Worm (Caenorhabditis elegans): ENCODE results near the gene sel-2.

sel-2 gene

DNA sequence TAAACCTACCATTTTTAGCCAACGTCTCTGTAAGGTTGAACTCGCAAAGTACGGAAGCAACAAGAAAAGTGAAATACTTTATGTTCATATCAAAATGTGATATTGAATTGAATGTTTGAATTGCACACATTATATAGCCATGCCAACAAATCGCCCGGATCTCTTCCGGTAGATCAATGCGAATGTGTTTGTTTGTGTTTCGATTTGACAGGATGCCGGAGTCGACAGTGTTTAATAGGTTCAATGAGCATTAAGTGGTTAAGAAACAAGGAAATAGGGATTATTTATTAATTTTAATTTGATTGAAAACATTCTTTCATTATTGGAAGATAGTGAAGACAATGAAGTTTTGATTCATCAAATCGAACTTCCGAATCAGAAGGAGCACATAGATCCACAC, 34.1 kb upstream of the sel-2 start, which contains the start of gene pqn-29:
Gene pqn-29, minus strand, starts transcription at position 101 of the 400 bp plus-strand sequence.
- TF ChIP-seq nhr-12 (tag; optimal IDR thresholded peaks at IDR 0.05): no peak
- no peak for TF ChIP-seq egl-27 (tag; optimal IDR thresholded peaks at IDR 0.05)
- TF ChIP-seq ama-1 (optimal IDR thresholded peaks at IDR 0.05): no peak
- no peak for TF ChIP-seq mdl-1 (tag; optimal IDR thresholded peaks at IDR 0.05)
- TF ChIP-seq sma-3 (GFP tag; optimal IDR thresholded peaks at IDR 0.05): no peak
- TF ChIP-seq ztf-11 (tag; optimal IDR thresholded peaks at IDR 0.05): no peak
- no peak for TF ChIP-seq ceh-16 (tag; optimal IDR thresholded peaks at IDR 0.05)
- no peak for TF ChIP-seq alr-1 (tag; optimal IDR thresholded peaks at IDR 0.05)
- no peak for TF ChIP-seq peb-1 (tag; optimal IDR thresholded peaks at IDR 0.05)
- TF ChIP-seq unc-55 (GFP tag; optimal IDR thresholded peaks at IDR 0.05): no peak

DNA sequence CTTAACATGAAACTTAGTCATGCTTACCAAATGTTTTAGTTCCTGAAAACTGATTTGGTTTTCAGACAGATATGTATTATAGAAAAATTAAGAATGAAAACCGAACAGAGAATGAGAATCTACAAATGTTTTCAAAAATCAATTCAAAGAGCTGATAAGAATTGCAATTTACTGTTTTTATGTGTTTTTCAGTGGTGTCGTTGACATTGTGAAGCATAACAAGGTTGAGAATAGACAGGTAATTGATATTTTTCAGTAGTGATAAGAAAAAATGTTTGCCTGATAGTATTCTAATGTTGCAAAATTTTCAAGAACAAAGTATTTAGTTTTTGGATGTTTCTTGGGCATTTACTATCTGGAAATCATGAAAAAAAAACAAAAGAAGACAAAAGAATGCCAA, 31.1 kb upstream of the sel-2 start, which contains the start of gene pfas-1:
Gene pfas-1, minus strand, starts transcription at position 49 of the 400 bp plus-strand sequence.
- TF ChIP-seq crh-2 (tag; optimal IDR thresholded peaks at IDR 0.05) (no peak), fos-1 (tag; optimal IDR thresholded peaks at IDR 0.05) (peak; percentile 77)

DNA sequence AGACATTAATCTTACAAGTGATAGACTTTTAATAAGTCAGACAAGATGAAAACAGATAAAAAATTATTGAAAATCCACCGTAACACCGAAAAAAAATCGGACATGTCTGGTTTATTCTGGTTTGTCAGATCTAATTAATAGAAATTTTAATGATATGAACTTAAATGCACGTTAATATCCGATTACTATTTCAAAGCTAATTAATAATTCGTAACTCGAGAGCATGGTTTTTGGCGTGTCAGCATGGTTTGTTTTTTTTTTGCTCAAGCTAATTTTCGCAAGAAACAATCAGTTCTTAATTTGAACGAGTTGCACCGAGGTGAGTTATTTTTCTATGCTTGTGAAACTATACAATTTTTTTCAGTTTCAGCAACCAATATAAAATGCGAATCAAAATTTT, 22.8 kb upstream of the sel-2 start, which contains the start of gene clec-153:
Gene clec-153, plus strand, starts transcription at position 301 of the 400 bp plus-strand sequence.
- TF ChIP-seq peb-1 (tag; optimal IDR thresholded peaks at IDR 0.05) (no peak), ztf-11 (tag; optimal IDR thresholded peaks at IDR 0.05) (no peak), nhr-77 (tag; optimal IDR thresholded peaks at IDR 0.05) (no peak), ztf-4 (tag; optimal IDR thresholded peaks at IDR 0.05) (no peak), unc-55 (GFP tag; optimal IDR thresholded peaks at IDR 0.05) (no peak), ama-1 (optimal IDR thresholded peaks at IDR 0.05) (no peak), lin-39 (tag; optimal IDR thresholded peaks at IDR 0.05) (no peak), lsy-2 (tag; optimal IDR thresholded peaks at IDR 0.05) (no peak), nhr-23 (tag; optimal IDR thresholded peaks at IDR 0.05) (no peak), lin-13 (GFP tag; optimal IDR thresholded peaks at IDR 0.05) (no peak), elt-3 (tag; optimal IDR thresholded peaks at IDR 0.05) (no peak), fos-1 (tag; optimal IDR thresholded peaks at IDR 0.05) (no peak), nhr-129 (tag; optimal IDR thresholded peaks at IDR 0.05) (no peak), gmeb-1 (tag; optimal IDR thresholded peaks at IDR 0.05) (no peak)

DNA sequence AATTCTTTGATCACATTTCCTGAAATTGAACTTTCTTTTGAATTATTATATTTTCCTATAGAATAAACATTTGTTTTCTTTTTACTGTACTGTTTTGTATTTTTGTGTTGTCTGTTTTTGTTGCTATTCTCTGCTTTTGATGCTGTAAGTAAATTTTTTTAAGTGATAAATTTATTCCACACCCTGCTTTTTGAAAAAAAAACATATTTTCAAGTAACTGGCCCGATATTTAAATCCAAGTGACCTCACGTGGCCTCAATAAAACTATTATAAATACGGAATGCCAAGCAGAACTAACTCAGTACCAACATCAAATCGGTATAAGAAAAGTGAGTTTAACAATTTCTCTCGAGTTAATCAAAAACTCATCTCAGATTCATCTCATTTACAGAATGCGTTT, 16.0 kb upstream of the sel-2 start, which contains the start of gene clec-151:
Gene clec-151, plus strand, starts transcription at position 301 of the 400 bp plus-strand sequence.
- no peak for TF ChIP-seq elt-3 (tag; optimal IDR thresholded peaks at IDR 0.05)
- no peak for TF ChIP-seq elt-1 (tag; optimal IDR thresholded peaks at IDR 0.05)
- TF ChIP-seq nhr-21 (tag; optimal IDR thresholded peaks at IDR 0.05): no peak
- TF ChIP-seq lin-13 (GFP tag; optimal IDR thresholded peaks at IDR 0.05): no peak
- no peak for TF ChIP-seq C34F6.9 (tag; optimal IDR thresholded peaks at IDR 0.05)
- TF ChIP-seq nhr-23 (tag; optimal IDR thresholded peaks at IDR 0.05): no peak
- no peak for TF ChIP-seq mab-5 (tag; optimal IDR thresholded peaks at IDR 0.05)
- TF ChIP-seq nhr-25 (tag; optimal IDR thresholded peaks at IDR 0.05): no peak
- no peak for TF ChIP-seq crh-2 (tag; optimal IDR thresholded peaks at IDR 0.05)

DNA sequence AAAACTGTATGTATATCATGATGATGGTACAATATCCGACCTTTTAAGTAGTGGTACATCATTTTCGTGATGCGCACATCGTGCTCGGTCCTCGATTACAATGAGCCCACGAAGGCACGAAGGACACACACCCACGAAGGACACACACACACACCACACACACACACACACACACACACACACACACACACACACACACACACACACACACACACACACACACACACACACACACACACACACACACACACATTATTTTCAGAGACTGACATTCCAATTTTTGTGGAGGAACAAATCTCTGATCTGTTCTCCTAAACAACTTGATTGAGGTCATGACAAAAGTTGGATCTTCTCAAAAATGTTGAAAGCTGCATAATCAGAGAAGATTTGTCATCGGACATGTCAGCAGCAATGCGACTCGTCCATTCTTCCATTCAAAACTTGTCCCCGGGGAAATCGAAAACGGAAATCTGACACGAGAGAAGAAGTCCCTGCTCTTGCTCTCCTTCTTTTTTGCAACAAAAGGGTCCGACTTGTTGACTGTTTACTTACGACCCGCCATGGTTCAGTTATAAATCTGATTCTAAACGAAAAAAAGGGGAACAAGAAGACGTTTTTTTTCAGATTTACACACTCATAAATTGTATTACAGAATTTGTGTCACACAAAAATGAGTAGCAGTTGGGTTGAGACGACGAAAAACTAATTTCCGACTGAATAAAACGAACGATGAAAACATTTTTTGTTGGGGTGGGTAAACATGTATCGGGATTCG, 14.2 kb upstream of the sel-2 start:
- TF ChIP-seq lin-39 (tag; optimal IDR thresholded peaks at IDR 0.05) (no peak), nhr-10 (tag; optimal IDR thresholded peaks at IDR 0.05) (no peak), mbf-1 (tag; optimal IDR thresholded peaks at IDR 0.05) (no peak), snpc-4 (tag; optimal IDR thresholded peaks at IDR 0.05) (no peak), R02D3.7 (tag; optimal IDR thresholded peaks at IDR 0.05) (no peak), sma-9 (GFP tag; optimal IDR thresholded peaks at IDR 0.05) (no peak), sma-9 (tag; optimal IDR thresholded peaks at IDR 0.05) (no peak), ceh-82 (tag; optimal IDR thresholded peaks at IDR 0.05) (no peak), nhr-6 (tag; optimal IDR thresholded peaks at IDR 0.05) (no peak), unc-39 (tag; optimal IDR thresholded peaks at IDR 0.05) (no peak), lsy-2 (tag; optimal IDR thresholded peaks at IDR 0.05) (no peak), ceh-16 (tag; optimal IDR thresholded peaks at IDR 0.05) (no peak), crh-2 (tag; optimal IDR thresholded peaks at IDR 0.05) (no peak), sem-4 (tag; optimal IDR thresholded peaks at IDR 0.05) (no peak), zag-1 (tag; optimal IDR thresholded peaks at IDR 0.05) (no peak), nhr-21 (tag; optimal IDR thresholded peaks at IDR 0.05) (no peak), nhr-23 (tag; optimal IDR thresholded peaks at IDR 0.05) (no peak)

Measured in whole organism, L2 larva.